Fruit fly (Drosophila melanogaster) whole organism, embryonic: Measurements from ENCODE around the gene Myo28B1.

Source experiments
- CG10267 ChIP-seq: fragments of 200-800 bp; sonication (Bioruptor generic); optimal IDR thresholded peaks from 2 replicates; lab custom pipeline; 2018; ENCODE audit warnings: missing biosample characterization, mild to moderate bottlenecking, missing genetic modification characterization, moderate library complexity
- CG10959 ChIP-seq: fragments of 200-800 bp; sonication (Bioruptor generic); IDR thresholded peaks from 2 replicates; pipeline ENCODE4 v1.3.6; 2022; ENCODE audit warnings: missing biosample characterization, missing genetic modification characterization
- CG11093 ChIP-seq: fragments of 200-800 bp; sonication (Bioruptor generic); IDR thresholded peaks from 3 replicates; pipeline ENCODE4 v1.3.6; 2022; ENCODE audit warnings: missing biosample characterization, missing genetic modification characterization
- CG11696 ChIP-seq: fragments of 200-800 bp; sonication (Bioruptor generic); IDR thresholded peaks from 2 replicates; pipeline ENCODE4 v1.3.6; 2022; ENCODE audit warnings: missing biosample characterization, missing genetic modification characterization
- CG12769 ChIP-seq: fragments of 200-800 bp; sonication (Bioruptor generic); optimal IDR thresholded peaks from 2 replicates; lab custom pipeline; 2019; ENCODE audit warnings: missing biosample characterization, mild to moderate bottlenecking, missing genetic modification characterization, moderate library complexity
- CG13287 ChIP-seq: fragments of 200-800 bp; sonication (Bioruptor generic); IDR thresholded peaks from 2 replicates; pipeline ENCODE4 v1.3.6; 2022; ENCODE audit warnings: missing biosample characterization, missing genetic modification characterization; ENCODE audit not compliant: partially characterized antibody
- CG14441 ChIP-seq: fragments of 200-800 bp; sonication (Bioruptor generic); IDR thresholded peaks from 2 replicates; pipeline ENCODE4 v1.3.6; 2022; ENCODE audit warnings: missing biosample characterization, missing genetic modification characterization
- CG14667 ChIP-seq: fragments of 200-800 bp; sonication (Bioruptor generic); IDR thresholded peaks from 2 replicates; pipeline ENCODE4 v1.3.6; 2022; ENCODE audit warnings: missing biosample characterization, missing genetic modification characterization
- CG17385 ChIP-seq: fragments of 200-800 bp; sonication (Bioruptor generic); optimal IDR thresholded peaks from 3 replicates; lab custom pipeline; 2018; ENCODE audit warnings: missing biosample characterization, mild to moderate bottlenecking, missing genetic modification characterization
- CG2120 ChIP-seq: fragments of 200-800 bp; sonication (Bioruptor generic); optimal IDR thresholded peaks from 3 replicates; lab custom pipeline; 2016; ENCODE audit warnings: missing biosample characterization, missing genetic modification characterization
- CG2129 ChIP-seq: fragments of 200-800 bp; sonication (Bioruptor generic); IDR thresholded peaks from 2 replicates; pipeline ENCODE4 v1.3.6; 2022; ENCODE audit warnings: missing biosample characterization, missing genetic modification characterization; ENCODE audit not compliant: partially characterized antibody
- CG2678 ChIP-seq: fragments of 200-800 bp; sonication (Bioruptor generic); optimal IDR thresholded peaks from 3 replicates; lab custom pipeline; 2019; ENCODE audit warnings: missing biosample characterization, mild to moderate bottlenecking, missing genetic modification characterization, moderate library complexity
- CG32767 ChIP-seq: fragments of 200-800 bp; sonication (Bioruptor generic); IDR thresholded peaks from 2 replicates; pipeline ENCODE4 v1.3.6; 2022; ENCODE audit warnings: missing biosample characterization, missing genetic modification characterization
- CG3995 ChIP-seq: fragments of 200-800 bp; sonication (Bioruptor generic); optimal IDR thresholded peaks from 3 replicates; lab custom pipeline; 2016; ENCODE audit warnings: missing biosample characterization, missing genetic modification characterization
- CG4328 ChIP-seq: fragments of 200-800 bp; sonication (Bioruptor generic); optimal IDR thresholded peaks from 3 replicates; lab custom pipeline; 2017; ENCODE audit warnings: missing biosample characterization, missing genetic modification reagents, missing genetic modification characterization
- CG5245 ChIP-seq: fragments of 200-800 bp; sonication (Bioruptor generic); optimal IDR thresholded peaks from 3 replicates; lab custom pipeline; 2016; ENCODE audit warnings: missing biosample characterization, missing genetic modification characterization
- CG8281 ChIP-seq: fragments of 200-800 bp; sonication (Bioruptor generic); optimal IDR thresholded peaks from 2 replicates; lab custom pipeline; 2018; ENCODE audit warnings: missing biosample characterization, mild to moderate bottlenecking, missing genetic modification characterization, moderate library complexity
- CHES-1-like ChIP-seq: fragments of 200-800 bp; sonication (Bioruptor generic); optimal IDR thresholded peaks from 2 replicates; lab custom pipeline; 2016; ENCODE audit warnings: missing biosample characterization, missing genetic modification characterization
- D ChIP-seq, 2 experiments: fragments of 200-800 bp in 1 of 2; fragments of >200 bp in 1 of 2; sonication (Bioruptor generic) in 1 of 2; optimal IDR thresholded peaks; 2 replicates in 1 of 2; 3 replicates in 1 of 2; lab custom pipeline; 2017; ENCODE audit warnings: mild to moderate bottlenecking in 1 of 2, missing biosample characterization in 1 of 2, missing genetic modification characterization in 1 of 2, missing genetic modification reagents in 1 of 2
- Dfd ChIP-seq, 2 experiments: fragments of >200 bp; optimal IDR thresholded peaks; 2 replicates each; lab custom pipeline; 2017; ENCODE audit warnings: missing biosample characterization in 2 of 2, missing genetic modification characterization in 2 of 2
- E2f2 ChIP-seq: fragments of 200-800 bp; sonication (Bioruptor generic); IDR thresholded peaks from 2 replicates; pipeline ENCODE4 v1.3.6; 2022; ENCODE audit warnings: missing biosample characterization, missing genetic modification characterization
- Hr39 ChIP-seq: fragments of >200 bp; optimal IDR thresholded peaks from 2 replicates; lab custom pipeline; 2017
- Jarid2 ChIP-seq: fragments of 200-800 bp; sonication (Bioruptor generic); optimal IDR thresholded peaks from 3 replicates; lab custom pipeline; 2017; ENCODE audit warnings: mild to moderate bottlenecking, missing biosample characterization, missing genetic modification reagents, missing genetic modification characterization
- Lpt ChIP-seq: fragments of >200 bp; optimal IDR thresholded peaks from 2 replicates; lab custom pipeline; 2018; ENCODE audit warnings: missing biosample characterization, missing genetic modification characterization
- Mrtf ChIP-seq: fragments of 200-800 bp; sonication (Bioruptor generic); IDR thresholded peaks from 3 replicates; pipeline ENCODE4 v1.3.6; 2022; ENCODE audit warnings: missing biosample characterization, missing genetic modification characterization
- Neu2 ChIP-seq: fragments of 200-800 bp; sonication (Bioruptor generic); optimal IDR thresholded peaks from 3 replicates; lab custom pipeline; 2016; ENCODE audit warnings: missing biosample characterization, missing genetic modification characterization, borderline replicate concordance
- Side ChIP-seq: fragments of 200-800 bp; sonication (Bioruptor generic); optimal IDR thresholded peaks from 2 replicates; lab custom pipeline; 2016; ENCODE audit warnings: missing biosample characterization, missing genetic modification characterization
- Sox102F ChIP-seq: fragments of 200-800 bp; sonication (Bioruptor generic); optimal IDR thresholded peaks from 2 replicates; lab custom pipeline; 2018; ENCODE audit warnings: missing biosample characterization, mild to moderate bottlenecking, missing genetic modification characterization, moderate library complexity
- Xbp1 ChIP-seq: fragments of 200-800 bp; sonication (Bioruptor generic); optimal IDR thresholded peaks from 3 replicates; lab custom pipeline; 2016; ENCODE audit warnings: missing biosample characterization, mild to moderate bottlenecking, missing genetic modification characterization
- ab ChIP-seq: fragments of 200-800 bp; sonication (Bioruptor generic); optimal IDR thresholded peaks from 2 replicates; lab custom pipeline; 2016; ENCODE audit warnings: missing biosample characterization, missing genetic modification characterization
- cad ChIP-seq: fragments of >200 bp; optimal IDR thresholded peaks from 2 replicates; lab custom pipeline; 2017; ENCODE audit warnings: missing biosample characterization, missing genetic modification characterization
- cg ChIP-seq: fragments of 200-800 bp; sonication (Bioruptor generic); optimal IDR thresholded peaks from 3 replicates; lab custom pipeline; 2019; ENCODE audit warnings: missing biosample characterization, mild to moderate bottlenecking, missing genetic modification characterization, moderate library complexity
- disco-r ChIP-seq: fragments of 200-800 bp; sonication (Bioruptor generic); optimal IDR thresholded peaks from 2 replicates; lab custom pipeline; 2016; ENCODE audit warnings: missing biosample characterization, missing genetic modification characterization
- ems ChIP-seq: fragments of 200-800 bp; sonication (Bioruptor generic); optimal IDR thresholded peaks from 3 replicates; lab custom pipeline; 2016; ENCODE audit warnings: missing biosample characterization, missing genetic modification characterization
- en ChIP-seq: fragments of 200-800 bp; sonication (Bioruptor generic); optimal IDR thresholded peaks from 2 replicates; lab custom pipeline; 2016; ENCODE audit warnings: missing biosample characterization, missing genetic modification characterization
- exex ChIP-seq: fragments of 200-800 bp; sonication (Bioruptor generic); optimal IDR thresholded peaks from 4 replicates; lab custom pipeline; 2018; ENCODE audit warnings: missing biosample characterization, mild to moderate bottlenecking, missing genetic modification characterization, moderate library complexity
- fru ChIP-seq: fragments of >200 bp; optimal IDR thresholded peaks from 2 replicates; lab custom pipeline; 2017
- ftz-f1 ChIP-seq: fragments of 200-800 bp; sonication (Bioruptor generic); optimal IDR thresholded peaks from 2 replicates; lab custom pipeline; 2016; ENCODE audit warnings: missing biosample characterization, missing genetic modification characterization
- gcm2 ChIP-seq: fragments of 200-800 bp; sonication (Bioruptor generic); optimal IDR thresholded peaks from 2 replicates; lab custom pipeline; 2016; ENCODE audit warnings: missing biosample characterization, missing genetic modification characterization
- gsb-n ChIP-seq: fragments of 200-800 bp; sonication (Bioruptor generic); optimal IDR thresholded peaks from 3 replicates; lab custom pipeline; 2018; ENCODE audit warnings: missing biosample characterization, mild to moderate bottlenecking, missing genetic modification characterization
- kni ChIP-seq: fragments of 200-800 bp; sonication (Bioruptor generic); optimal IDR thresholded peaks from 3 replicates; lab custom pipeline; 2017; ENCODE audit warnings: mild to moderate bottlenecking, missing biosample characterization, missing genetic modification reagents, missing genetic modification characterization
- scrt ChIP-seq: fragments of 200-800 bp; sonication (Bioruptor generic); optimal IDR thresholded peaks from 2 replicates; lab custom pipeline; 2018; ENCODE audit warnings: missing biosample characterization, mild to moderate bottlenecking, missing genetic modification characterization, moderate library complexity
- seq ChIP-seq: fragments of 200-800 bp; sonication (Bioruptor generic); IDR thresholded peaks from 2 replicates; pipeline ENCODE4 v1.3.6; 2022; ENCODE audit warnings: missing biosample characterization, missing genetic modification characterization
- slbo ChIP-seq: fragments of 200-800 bp; sonication (Bioruptor generic); IDR thresholded peaks from 2 replicates; pipeline ENCODE4 v1.3.6; 2022; ENCODE audit warnings: missing biosample characterization, missing genetic modification characterization
- sna ChIP-seq: fragments of 200-800 bp; sonication (Bioruptor generic); IDR thresholded peaks from 2 replicates; pipeline ENCODE4 v1.3.6; 2022; ENCODE audit warnings: missing biosample characterization, missing genetic modification characterization; ENCODE audit not compliant: partially characterized antibody
- stwl ChIP-seq: fragments of 200-800 bp; sonication (Bioruptor generic); optimal IDR thresholded peaks from 3 replicates; lab custom pipeline; 2018; ENCODE audit warnings: missing biosample characterization, mild to moderate bottlenecking, missing genetic modification characterization, moderate library complexity
- tin ChIP-seq: fragments of 200-800 bp; sonication (Bioruptor generic); optimal IDR thresholded peaks from 3 replicates; lab custom pipeline; 2016; ENCODE audit warnings: missing biosample characterization, missing genetic modification characterization
- tll ChIP-seq, 2 experiments: fragments of 200-800 bp in 1 of 2; fragments of >200 bp in 1 of 2; sonication (Bioruptor generic) in 1 of 2; optimal IDR thresholded peaks; 2 replicates each; lab custom pipeline; 2017 to 2019; ENCODE audit warnings: missing biosample characterization in 2 of 2, missing genetic modification characterization in 2 of 2, mild to moderate bottlenecking in 1 of 2, moderate library complexity in 1 of 2
- vfl ChIP-seq: fragments of 200-800 bp; sonication (Bioruptor generic); optimal IDR thresholded peaks from 2 replicates; lab custom pipeline; 2016; ENCODE audit warnings: missing biosample characterization, missing genetic modification characterization
- vvl ChIP-seq: fragments of 200-800 bp; sonication (Bioruptor generic); IDR thresholded peaks from 2 replicates; pipeline ENCODE4 v1.3.6; 2022; ENCODE audit warnings: missing biosample characterization, missing genetic modification characterization
- wdn ChIP-seq: fragments of 200-800 bp; sonication (Bioruptor generic); IDR thresholded peaks from 2 replicates; pipeline ENCODE4 v1.3.6; 2022; ENCODE audit warnings: missing biosample characterization, missing genetic modification characterization

Myo28B1 gene

dm6 chr2L:7641606-7642190 is 24.1 kb upstream of the Myo28B1 start:
- TF ChIP-seq D (optimal IDR thresholded peaks at IDR 0.05; lab: Kevin White, UChicago) (no peak), D (GFP tag; optimal IDR thresholded peaks at IDR 0.05; lab: Kevin White, UChicago) (no peak), Jarid2 (GFP tag; lab: Kevin White, UChicago) (no peak), stwl (tag; lab: Kevin White, UChicago) (peak; percentile 80), CG5245 (GFP tag; lab: Kevin White, UChicago) (no peak), vvl (peak; percentile 92), CG2129 (no peak), CG2120 (GFP tag; lab: Kevin White, UChicago) (peak; percentile 77), Neu2 (GFP tag; lab: Kevin White, UChicago) (no peak), CG11696 (GFP tag; lab: Robert Waterston, UW) (0 out of 2 replicates have a peak, but pooled peaks have one; percentile 12), E2f2 (GFP tag; lab: Robert Waterston, UW) (peak; percentile 56), Side (GFP tag; lab: Kevin White, UChicago) (peak; percentile 88), cad (GFP tag; lab: Kevin White, UChicago) (no peak), Xbp1 (GFP tag; lab: Kevin White, UChicago) (peak; percentile 14), CG10267 (tag; lab: Kevin White, UChicago) (no peak), CG14667 (GFP tag; lab: Robert Waterston, UW) (peak; percentile 83), Mrtf (GFP tag; lab: Robert Waterston, UW) (peak; percentile 88), Hr39 (lab: Kevin White, UChicago) (no peak), slbo (GFP tag; lab: Robert Waterston, UW) (peak; percentile 94), vfl (GFP tag; lab: Kevin White, UChicago) (peak; percentile 53), Dfd (GFP tag; optimal IDR thresholded peaks at IDR 0.05; lab: Kevin White, UChicago) (no peak), ab (GFP tag; lab: Kevin White, UChicago) (peak; percentile 88), ftz-f1 (GFP tag; lab: Kevin White, UChicago) (peak; percentile 54), CG2678 (no peak), CHES-1-like (GFP tag; lab: Kevin White, UChicago) (peak; percentile 87), fru (lab: Kevin White, UChicago) (no peak), CG10959 (GFP tag; lab: Robert Waterston, UW) (peak; percentile 77), sna (no peak), tin (peak; percentile 34), CG11093 (0 out of 3 replicates have a peak, but pooled peaks have one; percentile 8), wdn (GFP tag; lab: Robert Waterston, UW) (peak; percentile 66), disco-r (peak; percentile 90), CG13287 (GFP tag; lab: Robert Waterston, UW) (peak; percentile 41), cg (GFP tag; lab: Kevin White, UChicago) (no peak), seq (no peak), tll (GFP tag; optimal IDR thresholded peaks at IDR 0.05; lab: Kevin White, UChicago) (no peak), CG8281 (tag; lab: Kevin White, UChicago) (no peak), gcm2 (GFP tag; lab: Kevin White, UChicago) (peak; percentile 78), Lpt (no peak), scrt (GFP tag; lab: Kevin White, UChicago) (no peak), en (GFP tag; lab: Kevin White, UChicago) (peak; percentile 82), CG4328 (GFP tag; lab: Kevin White, UChicago) (no peak), CG17385 (peak; percentile 70), CG32767 (GFP tag; lab: Robert Waterston, UW) (no peak), ems (GFP tag; lab: Kevin White, UChicago) (no peak), kni (GFP tag; lab: Kevin White, UChicago) (no peak), CG14441 (peak; percentile 83), gsb-n (no peak), exex (tag; lab: Kevin White, UChicago) (no peak), Sox102F (GFP tag; lab: Kevin White, UChicago) (no peak), CG3995 (no peak), CG12769 (no peak)
